Worm (Caenorhabditis elegans) whole organism, mixed stage, embryonic: Measurements from ENCODE around the gene tag-10.

Experiments used
- elt-1 ChIP-seq: sonication (generic microtip); optimal IDR thresholded peaks from 2 replicates; lab custom pipeline; 2017; ENCODE audit warnings: missing genetic modification characterization, mild to moderate bottlenecking, missing compliant biosample characterization, antibody characterized with exemption, moderate library complexity, borderline replicate concordance; ENCODE audit not compliant: insufficient read depth
- elt-3 ChIP-seq: fragments of 150-350 bp; optimal IDR thresholded peaks from 2 replicates; lab custom pipeline; 2014; ENCODE audit warnings: missing biosample characterization, missing genetic modification characterization
- flh-1 ChIP-seq: fragments of 200-800 bp; sonication (Bioruptor generic); optimal IDR thresholded peaks from 2 replicates; lab custom pipeline; 2018; ENCODE audit warnings: mild to moderate bottlenecking, missing genetic modification characterization, moderate library complexity, missing compliant biosample characterization
- nhr-237 ChIP-seq: fragments of 150-350 bp; optimal IDR thresholded peaks from 2 replicates; lab custom pipeline; 2014; ENCODE audit warnings: missing biosample characterization, missing genetic modification characterization
- nhr-28 ChIP-seq: fragments of 150-350 bp; optimal IDR thresholded peaks from 2 replicates; lab custom pipeline; 2014; ENCODE audit warnings: missing biosample characterization, missing genetic modification characterization
- nhr-76 ChIP-seq: sonication (generic microtip); optimal IDR thresholded peaks from 2 replicates; lab custom pipeline; 2017; ENCODE audit warnings: missing biosample characterization, missing genetic modification characterization
- zip-8 ChIP-seq: fragments of 150-350 bp; optimal IDR thresholded peaks from 2 replicates; lab custom pipeline; 2014; ENCODE audit warnings: missing biosample characterization, missing genetic modification characterization

DNA sequence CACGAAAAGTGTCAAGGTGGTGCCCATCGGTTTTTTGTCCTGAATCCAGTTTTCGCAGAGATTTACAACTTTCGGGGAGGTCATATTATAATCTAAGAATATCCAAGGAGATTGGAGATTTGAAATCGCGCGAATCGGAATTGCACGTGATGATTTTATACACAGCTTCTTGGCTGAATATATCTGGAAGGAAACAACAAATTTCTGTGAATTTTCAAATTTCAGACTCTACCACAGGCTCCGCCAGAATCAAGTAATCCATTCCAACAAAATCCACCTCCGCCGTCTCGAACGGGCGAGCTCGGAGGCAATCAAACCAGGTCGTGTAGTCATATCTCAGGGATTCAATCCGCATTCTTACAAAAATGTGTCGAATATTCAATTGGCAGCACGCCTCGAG lies 37.1 kb upstream of the tag-10 start:
- TF ChIP-seq nhr-76 (no peak), zip-8 (tag; lab: Kevin White, UChicago) (no peak), elt-3 (tag; lab: Kevin White, UChicago) (no peak), nhr-237 (tag; lab: Kevin White, UChicago) (no peak), elt-1 (tag; lab: Kevin White, UChicago) (no peak), nhr-28 (tag; lab: Kevin White, UChicago) (no peak), flh-1 (GFP tag; lab: Kevin White, UChicago) (no peak)
